Fruit fly (Drosophila melanogaster) whole organism: ENCODE measurements around the gene CG13047.

ENCODE experiments used
- pan ChIP-seq: fragments of >200 bp; optimal IDR thresholded peaks from 2 replicates; lab custom pipeline; 2017
- psq ChIP-seq: fragments of >200 bp; optimal IDR thresholded peaks from 2 replicates; lab custom pipeline; 2017

- TF ChIP-seq pan (lab: Kevin White, UChicago): no peak
- TF ChIP-seq psq: no peak
These were observed at the start of gene CG13047 for dm6 chr3L:16285346-16285911.
